Fruit fly (Drosophila melanogaster) Kc167 (cell line): ENCODE measurements around the gene NimA.

ENCODE experiments used
- psq ChIP-seq: fragments of >200 bp; optimal IDR thresholded peaks from 2 replicates; lab custom pipeline; 2017; ENCODE audit warnings: missing external identifiers
- ttk ChIP-seq: sonication (Bioruptor generic); optimal IDR thresholded peaks from 2 replicates; lab custom pipeline; 2017; ENCODE audit warnings: missing external identifiers

- TF ChIP-seq ttk (lab: Kevin White, UChicago) (no peak), psq (lab: Kevin White, UChicago) (no peak)
Measured at dm6 chr2L:13923453-13923852, 33.9 kb upstream of the NimA start, which contains the start of gene Vajk1.
